Worm (Caenorhabditis elegans): ENCODE data around the gene F44E2.6.

- TF ChIP-seq ama-1 (optimal IDR thresholded peaks at IDR 0.05): peak; percentile 95
- TF ChIP-seq daf-12 (tag; optimal IDR thresholded peaks at IDR 0.05): no peak
- TF ChIP-seq ztf-11 (tag; optimal IDR thresholded peaks at IDR 0.05): no peak
- peak; percentile 52 for TF ChIP-seq nhr-10 (tag; optimal IDR thresholded peaks at IDR 0.05)
- peak; percentile 82 for TF ChIP-seq gei-8 (GFP tag; optimal IDR thresholded peaks at IDR 0.05)
- TF ChIP-seq lin-15B (tag; optimal IDR thresholded peaks at IDR 0.05): no peak
- TF ChIP-seq snpc-4 (tag; optimal IDR thresholded peaks at IDR 0.05): no peak
- peak; percentile 86 for TF ChIP-seq nhr-11 (tag; optimal IDR thresholded peaks at IDR 0.05)
- peak; percentile 71; the same call in 1 of the 2 replicates for TF ChIP-seq zip-11 (GFP tag; IDR thresholded peaks at IDR 0.05)
- TF ChIP-seq mxl-3 (GFP tag; optimal IDR thresholded peaks at IDR 0.05): peak; percentile 89
- TF ChIP-seq nhr-41 (GFP tag; IDR thresholded peaks at IDR 0.05): peak; percentile 51; the same call in 1 of the 2 replicates
- 0 out of 2 replicates have a peak, but pooled peaks have one; percentile 51 for TF ChIP-seq lin-29 (GFP tag; IDR thresholded peaks at IDR 0.05)
- no peak for TF ChIP-seq nhr-76 (tag; optimal IDR thresholded peaks at IDR 0.05)
These were observed 20.3 kb upstream of the F44E2.6 start for ce11 chrIII:8865294-8865766.

All from whole organism, L4 larva.